Worm (Caenorhabditis elegans) whole organism, L2 larva: ENCODE results near the gene ZK1240.11.

ENCODE experiments used
- C34F6.9 ChIP-seq: fragments of 150-350 bp; optimal IDR thresholded peaks from 2 replicates; lab custom pipeline; 2014; ENCODE audit warnings: missing biosample characterization, missing genetic modification characterization
- F13H6.1 ChIP-seq: sonication (generic microtip); optimal IDR thresholded peaks from 2 replicates; lab custom pipeline; 2016; ENCODE audit warnings: missing genetic modification characterization, missing compliant biosample characterization
- R02D3.7 ChIP-seq: fragments of 150-350 bp; optimal IDR thresholded peaks from 2 replicates; lab custom pipeline; 2014; ENCODE audit warnings: missing biosample characterization, missing genetic modification characterization
- Y55F3AM.14 ChIP-seq: fragments of 200-800 bp; sonication (Bioruptor generic); optimal IDR thresholded peaks from 2 replicates; lab custom pipeline; 2018; ENCODE audit warnings: mild to moderate bottlenecking, missing genetic modification characterization, missing compliant biosample characterization
- blmp-1 ChIP-seq: sonication (generic microtip); optimal IDR thresholded peaks from 2 replicates; lab custom pipeline; 2017; ENCODE audit warnings: missing genetic modification characterization, mild to moderate bottlenecking, missing compliant biosample characterization, antibody characterized with exemption, moderate library complexity; ENCODE audit not compliant: insufficient read depth
- ceh-82 ChIP-seq: fragments of 150-350 bp; optimal IDR thresholded peaks from 2 replicates; lab custom pipeline; 2014; ENCODE audit warnings: missing biosample characterization, missing genetic modification characterization
- crh-2 ChIP-seq: sonication (generic microtip); optimal IDR thresholded peaks from 2 replicates; lab custom pipeline; 2017; ENCODE audit warnings: missing biosample characterization, missing genetic modification characterization
- dmd-4 ChIP-seq: sonication (generic microtip); optimal IDR thresholded peaks from 2 replicates; lab custom pipeline; 2017; ENCODE audit warnings: missing biosample characterization, missing genetic modification characterization
- egl-27 ChIP-seq: sonication (generic microtip); optimal IDR thresholded peaks from 3 replicates; lab custom pipeline; 2017; ENCODE audit warnings: missing biosample characterization, missing genetic modification reagents, missing genetic modification characterization
- elt-3 ChIP-seq: sonication (generic microtip); optimal IDR thresholded peaks from 2 replicates; lab custom pipeline; 2017; ENCODE audit warnings: missing biosample characterization, missing genetic modification characterization
- fos-1 ChIP-seq: fragments of 150-350 bp; optimal IDR thresholded peaks from 2 replicates; lab custom pipeline; 2014; ENCODE audit warnings: missing biosample characterization, missing genetic modification characterization
- gmeb-1 ChIP-seq: fragments of 150-350 bp; optimal IDR thresholded peaks from 2 replicates; lab custom pipeline; 2014; ENCODE audit warnings: missing biosample characterization, missing genetic modification characterization
- lin-11 ChIP-seq: fragments of 150-350 bp; sonication (generic microtip); optimal IDR thresholded peaks from 2 replicates; lab custom pipeline; 2014; ENCODE audit warnings: missing biosample characterization, missing genetic modification characterization, inconsistent platforms, mixed read lengths
- lin-13 ChIP-seq: fragments of 150-350 bp; optimal IDR thresholded peaks from 2 replicates; lab custom pipeline; 2014; ENCODE audit warnings: missing biosample characterization, missing genetic modification reagents, missing genetic modification characterization
- lin-39 ChIP-seq: fragments of 150-350 bp; optimal IDR thresholded peaks from 2 replicates; lab custom pipeline; 2014; ENCODE audit warnings: missing biosample characterization, missing genetic modification reagents, missing genetic modification characterization
- lsy-2 ChIP-seq, 2 experiments: fragments of 150-350 bp in 1 of 2; sonication (generic microtip) in 1 of 2; optimal IDR thresholded peaks; 2 replicates each; lab custom pipeline; 2014 to 2017; ENCODE audit warnings: missing biosample characterization in 2 of 2, missing genetic modification characterization in 2 of 2
- mab-5 ChIP-seq: fragments of 150-350 bp; optimal IDR thresholded peaks from 2 replicates; lab custom pipeline; 2014; ENCODE audit warnings: missing biosample characterization, missing genetic modification characterization
- nhr-10 ChIP-seq: sonication (generic microtip); optimal IDR thresholded peaks from 2 replicates; lab custom pipeline; 2017; ENCODE audit warnings: missing biosample characterization, missing genetic modification characterization
- nhr-11 ChIP-seq: fragments of 150-350 bp; optimal IDR thresholded peaks from 2 replicates; lab custom pipeline; 2014; ENCODE audit warnings: missing biosample characterization, missing genetic modification characterization
- nhr-12 ChIP-seq: fragments of 150-350 bp; optimal IDR thresholded peaks from 2 replicates; lab custom pipeline; 2014; ENCODE audit warnings: missing biosample characterization, missing genetic modification characterization
- nhr-129 ChIP-seq: fragments of 150-350 bp; optimal IDR thresholded peaks from 2 replicates; lab custom pipeline; 2014; ENCODE audit warnings: missing biosample characterization, missing genetic modification characterization
- nhr-21 ChIP-seq: fragments of 150-350 bp; optimal IDR thresholded peaks from 2 replicates; lab custom pipeline; 2014; ENCODE audit warnings: missing biosample characterization, missing genetic modification characterization
- nhr-237 ChIP-seq: fragments of 150-350 bp; optimal IDR thresholded peaks from 2 replicates; lab custom pipeline; 2014; ENCODE audit warnings: missing biosample characterization, missing genetic modification characterization
- nhr-6 ChIP-seq: fragments of 150-350 bp; optimal IDR thresholded peaks from 2 replicates; lab custom pipeline; 2014; ENCODE audit warnings: missing biosample characterization, missing genetic modification characterization
- nhr-77 ChIP-seq: fragments of 150-350 bp; optimal IDR thresholded peaks from 2 replicates; lab custom pipeline; 2014; ENCODE audit warnings: missing biosample characterization, missing genetic modification characterization
- peb-1 ChIP-seq: fragments of 150-350 bp; optimal IDR thresholded peaks from 2 replicates; lab custom pipeline; 2014; ENCODE audit warnings: missing biosample characterization, missing genetic modification characterization
- sem-4 ChIP-seq: fragments of 150-350 bp; optimal IDR thresholded peaks from 2 replicates; lab custom pipeline; 2014; ENCODE audit warnings: missing biosample characterization, missing genetic modification reagents, missing genetic modification characterization
- skn-1 ChIP-seq: sonication (generic microtip); optimal IDR thresholded peaks from 2 replicates; lab custom pipeline; 2017; ENCODE audit warnings: missing biosample characterization, missing genetic modification characterization
- snpc-4 ChIP-seq: fragments of 150-350 bp; optimal IDR thresholded peaks from 2 replicates; lab custom pipeline; 2014; ENCODE audit warnings: missing biosample characterization, missing genetic modification characterization
- unc-39 ChIP-seq: fragments of 150-350 bp; optimal IDR thresholded peaks from 2 replicates; lab custom pipeline; 2014; ENCODE audit warnings: missing biosample characterization, missing genetic modification characterization
- unc-55 ChIP-seq: fragments of 150-350 bp; sonication (generic microtip); optimal IDR thresholded peaks from 3 replicates; lab custom pipeline; 2014; ENCODE audit warnings: missing biosample characterization, missing genetic modification reagents, missing genetic modification characterization
- unc-62 ChIP-seq: fragments of 150-350 bp; optimal IDR thresholded peaks from 2 replicates; lab custom pipeline; 2014; ENCODE audit warnings: missing biosample characterization, missing genetic modification reagents, missing genetic modification characterization
- zag-1 ChIP-seq: fragments of 150-350 bp; optimal IDR thresholded peaks from 2 replicates; lab custom pipeline; 2014; ENCODE audit warnings: missing biosample characterization, missing genetic modification characterization
- ztf-1 ChIP-seq: fragments of 200-800 bp; sonication (Bioruptor generic); conservative IDR thresholded peaks from 2 replicates; pipeline ENCODE4 v1.3.6; 2022; ENCODE audit warnings: missing genetic modification characterization, missing compliant biosample characterization
- ztf-11 ChIP-seq: sonication (generic microtip); optimal IDR thresholded peaks from 2 replicates; lab custom pipeline; 2017; ENCODE audit warnings: missing biosample characterization, missing genetic modification characterization
- ztf-4 ChIP-seq: fragments of 150-350 bp; optimal IDR thresholded peaks from 2 replicates; lab custom pipeline; 2014; ENCODE audit warnings: missing biosample characterization, missing genetic modification characterization

ZK1240.11 gene

ce11 chrII:2346672-2347071, 21.6 kb downstream of the ZK1240.11 start, which contains the start of gene F43C11.4:
Gene F43C11.4 (plus strand): TSS chrII:2346972.
- no peak for TF ChIP-seq F13H6.1 (tag; lab: Kevin White, UChicago)
- TF ChIP-seq lin-39: no peak
- no peak for TF ChIP-seq C34F6.9
- no peak for TF ChIP-seq ztf-1
- TF ChIP-seq R02D3.7 (tag; lab: Kevin White, UChicago): no peak
- no peak for TF ChIP-seq unc-62 (GFP tag; lab: Kevin White, UChicago)
- no peak for TF ChIP-seq gmeb-1
- TF ChIP-seq ztf-4 (tag; lab: Kevin White, UChicago): no peak
- no peak for TF ChIP-seq nhr-6 (tag; lab: Kevin White, UChicago)
- no peak for TF ChIP-seq nhr-129
- TF ChIP-seq lin-13 (GFP tag; lab: Kevin White, UChicago): no peak
- no peak for TF ChIP-seq dmd-4
- TF ChIP-seq Y55F3AM.14 (GFP tag; lab: Kevin White, UChicago): no peak
- no peak for TF ChIP-seq lin-11 (tag; lab: Kevin White, UChicago)
- TF ChIP-seq nhr-237 (tag; lab: Kevin White, UChicago): no peak
- TF ChIP-seq unc-55 (GFP tag; lab: Kevin White, UChicago): no peak
- no peak for TF ChIP-seq nhr-12 (tag; lab: Kevin White, UChicago)

- TF ChIP-seq ceh-82 (no peak), egl-27 (tag; lab: Kevin White, UChicago) (no peak), fos-1 (tag; lab: Kevin White, UChicago) (no peak), unc-55 (GFP tag; lab: Kevin White, UChicago) (no peak), C34F6.9 (no peak), snpc-4 (tag; lab: Kevin White, UChicago) (no peak), nhr-77 (tag; lab: Kevin White, UChicago) (no peak), sem-4 (tag; lab: Kevin White, UChicago) (no peak), ztf-11 (tag; lab: Kevin White, UChicago) (no peak), nhr-21 (no peak), blmp-1 (tag; lab: Kevin White, UChicago) (no peak), nhr-11 (tag; lab: Kevin White, UChicago) (no peak), Y55F3AM.14 (GFP tag; lab: Kevin White, UChicago) (no peak), nhr-10 (tag; lab: Kevin White, UChicago) (no peak), nhr-12 (tag; lab: Kevin White, UChicago) (no peak), lin-11 (tag; lab: Kevin White, UChicago) (no peak), gmeb-1 (no peak)
These were observed 27.5 kb downstream of the ZK1240.11 start, which contains the start of gene F43C11.10 for ce11 chrII:2352546-2352945. Gene F43C11.10 (minus strand): TSS chrII:2352646.

ce11 chrII:2353012-2353411, 28.0 kb downstream of the ZK1240.11 start, which contains the start of gene F43C11.3:
Gene F43C11.3 (plus strand): TSS chrII:2353312.
- TF ChIP-seq nhr-77 (tag; lab: Kevin White, UChicago) (no peak), mab-5 (no peak), nhr-237 (tag; lab: Kevin White, UChicago) (no peak), nhr-11 (tag; lab: Kevin White, UChicago) (no peak), ceh-82 (no peak), skn-1 (no peak), ztf-1 (no peak), nhr-6 (tag; lab: Kevin White, UChicago) (no peak), peb-1 (tag; lab: Kevin White, UChicago) (no peak), lin-39 (no peak), elt-3 (tag; lab: Kevin White, UChicago) (no peak), unc-55 (GFP tag; lab: Kevin White, UChicago) (no peak), lsy-2 (tag; optimal IDR thresholded peaks at IDR 0.05; lab: Kevin White, UChicago) (no peak), unc-39 (no peak), nhr-12 (tag; lab: Kevin White, UChicago) (no peak)

- no peak for TF ChIP-seq ztf-11 (tag; lab: Kevin White, UChicago)
- TF ChIP-seq ztf-4 (tag; lab: Kevin White, UChicago): no peak
- no peak for TF ChIP-seq nhr-129
- no peak for TF ChIP-seq crh-2 (tag; lab: Kevin White, UChicago)
- no peak for TF ChIP-seq lin-11 (tag; lab: Kevin White, UChicago)
- no peak for TF ChIP-seq dmd-4
- no peak for TF ChIP-seq lin-39
- TF ChIP-seq zag-1: no peak
- no peak for TF ChIP-seq nhr-11 (tag; lab: Kevin White, UChicago)
- no peak for TF ChIP-seq unc-55 (GFP tag; lab: Kevin White, UChicago)
- no peak for TF ChIP-seq nhr-237 (tag; lab: Kevin White, UChicago)
- TF ChIP-seq peb-1 (tag; lab: Kevin White, UChicago): no peak
- TF ChIP-seq lsy-2 (tag; optimal IDR thresholded peaks at IDR 0.05; lab: Kevin White, UChicago): no peak
These were observed 29.4 kb downstream of the ZK1240.11 start, which contains the start of gene F43C11.2 for ce11 chrII:2354476-2354875. Gene F43C11.2 (plus strand): TSS chrII:2354776.
